Worm (Caenorhabditis elegans) whole organism, early embryonic: ENCODE data around the gene mxl-3.

Experiments
- aly-1 ChIP-seq: sonication (generic microtip); optimal IDR thresholded peaks from 2 replicates; lab custom pipeline; 2016; ENCODE audit warnings: missing genetic modification characterization, missing compliant biosample characterization
- ama-1 ChIP-seq: fragments of 150-350 bp; optimal IDR thresholded peaks from 2 replicates; lab custom pipeline; 2014
- ceh-36 ChIP-seq: sonication (generic microtip); optimal IDR thresholded peaks from 2 replicates; lab custom pipeline; 2016; ENCODE audit warnings: missing genetic modification characterization, inconsistent platforms, missing compliant biosample characterization
- ets-7 ChIP-seq: sonication (generic microtip); optimal IDR thresholded peaks from 2 replicates; lab custom pipeline; 2016; ENCODE audit warnings: missing genotype, missing genetic modification characterization, missing compliant biosample characterization
- flt-1 ChIP-seq: fragments of 200-800 bp; sonication (Bioruptor generic); IDR thresholded peaks from 2 replicates; pipeline ENCODE4 v1.3.6; 2022; ENCODE audit warnings: missing genetic modification characterization, missing compliant biosample characterization
- scrt-1 ChIP-seq: fragments of 200-800 bp; sonication (Bioruptor generic); IDR thresholded peaks from 2 replicates; pipeline ENCODE4 v1.3.6; 2022; ENCODE audit warnings: missing genetic modification characterization, missing compliant biosample characterization
- sea-1 ChIP-seq: fragments of 200-800 bp; sonication (Bioruptor generic); conservative IDR thresholded peaks from 2 replicates; pipeline ENCODE4 v1.3.6; 2022; ENCODE audit warnings: missing genetic modification characterization, missing compliant biosample characterization
- tbx-37 ChIP-seq: fragments of 200-800 bp; sonication (Bioruptor generic); conservative IDR thresholded peaks from 2 replicates; pipeline ENCODE4 v1.3.6; 2022; ENCODE audit warnings: missing genetic modification reagents, missing genetic modification characterization, missing compliant biosample characterization

DNA sequence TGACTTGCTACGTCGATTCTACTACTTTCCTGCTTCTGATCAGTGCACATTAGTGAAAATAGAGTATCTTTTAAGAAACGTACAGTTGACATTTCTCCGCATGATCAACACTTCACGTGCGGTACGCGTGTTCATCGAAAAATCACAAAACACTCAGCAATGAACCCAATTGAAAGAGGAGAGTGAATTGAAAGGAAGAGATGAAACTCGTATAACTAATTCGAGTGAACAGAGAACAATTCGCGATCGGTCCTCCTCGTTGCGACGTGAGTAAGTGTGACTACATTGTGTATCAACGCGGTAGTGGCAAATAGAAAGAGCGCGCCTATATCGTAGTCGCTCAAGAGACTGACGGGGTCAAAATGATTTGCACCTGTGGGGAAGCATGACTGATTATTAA is 2.9 kb upstream of the mxl-3 start:
- no peak for TF ChIP-seq ama-1 (lab: Kevin White, UChicago)
- TF ChIP-seq ceh-36 (tag; lab: Kevin White, UChicago): no peak
- TF ChIP-seq aly-1 (tag; lab: Kevin White, UChicago): no peak
- no peak for TF ChIP-seq tbx-37
- no peak for TF ChIP-seq ets-7
- no peak for TF ChIP-seq flt-1
- TF ChIP-seq scrt-1 (GFP tag; lab: Robert Waterston, UW): no peak
- TF ChIP-seq sea-1 (GFP tag; lab: Robert Waterston, UW): no peak
